Fruit fly (Drosophila melanogaster) whole organism, embryonic: Measurements from ENCODE around the gene ry.
A peak's percentile ranks its signal among the peaks of the same experiment; 100 is the strongest.

ENCODE experiments used
- Bdp1 ChIP-seq: fragments of 200-800 bp; sonication (Bioruptor generic); optimal IDR thresholded peaks from 3 replicates; lab custom pipeline; 2016; ENCODE audit warnings: missing biosample characterization, missing genetic modification characterization
- CG10147 ChIP-seq: fragments of 200-800 bp; sonication (Bioruptor generic); optimal IDR thresholded peaks from 2 replicates; lab custom pipeline; 2019; ENCODE audit warnings: missing biosample characterization, mild to moderate bottlenecking, missing genetic modification characterization, moderate library complexity
- CG10431 ChIP-seq: fragments of 200-800 bp; sonication (Bioruptor generic); optimal IDR thresholded peaks from 3 replicates; lab custom pipeline; 2018; ENCODE audit warnings: missing biosample characterization, mild to moderate bottlenecking, missing genetic modification characterization
- CG10565 ChIP-seq: fragments of 200-800 bp; sonication (Bioruptor generic); optimal IDR thresholded peaks from 3 replicates; lab custom pipeline; 2016; ENCODE audit warnings: missing biosample characterization, mild to moderate bottlenecking, missing genetic modification characterization
- CG1233 ChIP-seq: fragments of 200-800 bp; sonication (Bioruptor generic); optimal IDR thresholded peaks from 4 replicates; lab custom pipeline; 2018; ENCODE audit warnings: missing biosample characterization, mild to moderate bottlenecking, missing genetic modification characterization
- CG12769 ChIP-seq: fragments of 200-800 bp; sonication (Bioruptor generic); optimal IDR thresholded peaks from 2 replicates; lab custom pipeline; 2019; ENCODE audit warnings: missing biosample characterization, mild to moderate bottlenecking, missing genetic modification characterization, moderate library complexity
- CG15073 ChIP-seq: fragments of 200-800 bp; sonication (Bioruptor generic); optimal IDR thresholded peaks from 2 replicates; lab custom pipeline; 2016; ENCODE audit warnings: missing biosample characterization, missing genetic modification characterization
- CG15696 ChIP-seq: fragments of 200-800 bp; sonication (Bioruptor generic); optimal IDR thresholded peaks from 2 replicates; lab custom pipeline; 2019; ENCODE audit warnings: missing biosample characterization, mild to moderate bottlenecking, missing genetic modification characterization, moderate library complexity
- CG1603 ChIP-seq: fragments of 200-800 bp; sonication (Bioruptor generic); optimal IDR thresholded peaks from 2 replicates; lab custom pipeline; 2019; ENCODE audit warnings: missing biosample characterization, mild to moderate bottlenecking, missing genetic modification characterization, moderate library complexity
- CG2120 ChIP-seq: fragments of 200-800 bp; sonication (Bioruptor generic); optimal IDR thresholded peaks from 3 replicates; lab custom pipeline; 2016; ENCODE audit warnings: missing biosample characterization, missing genetic modification characterization
- CG30403 ChIP-seq: fragments of 200-800 bp; sonication (Bioruptor generic); optimal IDR thresholded peaks from 3 replicates; lab custom pipeline; 2016; ENCODE audit warnings: missing biosample characterization, missing genetic modification characterization
- CG3065 ChIP-seq: fragments of 200-800 bp; sonication (Bioruptor generic); optimal IDR thresholded peaks from 2 replicates; lab custom pipeline; 2016; ENCODE audit warnings: missing biosample characterization, missing genetic modification characterization
- CG4854 ChIP-seq: fragments of 200-800 bp; sonication (Bioruptor generic); optimal IDR thresholded peaks from 2 replicates; lab custom pipeline; 2016; ENCODE audit warnings: missing biosample characterization, missing genetic modification characterization, inconsistent platforms
- CG6254 ChIP-seq: fragments of 200-800 bp; sonication (Bioruptor generic); optimal IDR thresholded peaks from 3 replicates; lab custom pipeline; 2017; ENCODE audit warnings: mild to moderate bottlenecking, missing biosample characterization, missing genetic modification reagents, missing genetic modification characterization
- CG6272 ChIP-seq: fragments of 200-800 bp; sonication (Bioruptor generic); IDR thresholded peaks from 2 replicates; pipeline ENCODE4 v1.3.6; 2022; ENCODE audit warnings: missing biosample characterization, missing genetic modification characterization
- CG8924 ChIP-seq: fragments of 200-800 bp; optimal IDR thresholded peaks from 3 replicates; lab custom pipeline; 2019; ENCODE audit warnings: missing biosample characterization, mild to moderate bottlenecking, missing genetic modification characterization, moderate library complexity
- CrebB ChIP-seq: fragments of 200-800 bp; sonication (Bioruptor generic); optimal IDR thresholded peaks from 3 replicates; lab custom pipeline; 2018; ENCODE audit warnings: missing biosample characterization, mild to moderate bottlenecking, missing genetic modification characterization
- Hand ChIP-seq: fragments of 200-800 bp; sonication (Bioruptor generic); optimal IDR thresholded peaks from 2 replicates; lab custom pipeline; 2017; ENCODE audit warnings: mild to moderate bottlenecking, missing biosample characterization, missing genetic modification reagents, missing genetic modification characterization
- Hmx ChIP-seq: fragments of 200-800 bp; sonication (Bioruptor generic); optimal IDR thresholded peaks from 2 replicates; lab custom pipeline; 2016; ENCODE audit warnings: missing biosample characterization, missing genetic modification characterization
- Nf-YC ChIP-seq: fragments of 200-800 bp; optimal IDR thresholded peaks from 3 replicates; lab custom pipeline; 2019; ENCODE audit warnings: missing biosample characterization, mild to moderate bottlenecking, missing genetic modification characterization, moderate library complexity
- Xrp1 ChIP-seq: fragments of 200-800 bp; sonication (Bioruptor generic); IDR thresholded peaks from 2 replicates; pipeline ENCODE4 v1.3.6; 2022; ENCODE audit warnings: missing biosample characterization, missing genetic modification characterization
- ab ChIP-seq: fragments of 200-800 bp; sonication (Bioruptor generic); optimal IDR thresholded peaks from 2 replicates; lab custom pipeline; 2016; ENCODE audit warnings: missing biosample characterization, missing genetic modification characterization
- ap ChIP-seq: fragments of 200-800 bp; sonication (Bioruptor generic); IDR thresholded peaks from 2 replicates; pipeline ENCODE4 v1.3.6; 2022; ENCODE audit warnings: missing biosample characterization, missing genetic modification characterization
- az2 ChIP-seq: fragments of 200-800 bp; sonication (Bioruptor generic); optimal IDR thresholded peaks from 3 replicates; lab custom pipeline; 2016; ENCODE audit warnings: missing biosample characterization, missing genetic modification characterization
- ci ChIP-seq: fragments of 200-800 bp; sonication (Bioruptor generic); IDR thresholded peaks from 3 replicates; pipeline ENCODE4 v1.3.6; 2022; ENCODE audit warnings: missing biosample characterization, missing genetic modification characterization
- crol ChIP-seq: fragments of 200-800 bp; sonication (Bioruptor generic); IDR thresholded peaks from 2 replicates; pipeline ENCODE4 v1.3.6; 2022; ENCODE audit warnings: missing biosample characterization, missing genetic modification characterization
- da ChIP-seq: fragments of 200-800 bp; sonication (Bioruptor generic); optimal IDR thresholded peaks from 2 replicates; lab custom pipeline; 2016; ENCODE audit warnings: missing biosample characterization, missing genetic modification characterization
- dati ChIP-seq: fragments of 200-800 bp; sonication (Bioruptor generic); IDR thresholded peaks from 2 replicates; pipeline ENCODE4 v1.3.6; 2022; ENCODE audit warnings: missing biosample characterization, missing genetic modification characterization
- fd3F ChIP-seq: fragments of 200-800 bp; sonication (Bioruptor generic); optimal IDR thresholded peaks from 2 replicates; lab custom pipeline; 2018; ENCODE audit warnings: missing biosample characterization, mild to moderate bottlenecking, missing genetic modification characterization, moderate library complexity
- gce ChIP-seq: fragments of 200-800 bp; sonication (Bioruptor generic); IDR thresholded peaks from 3 replicates; pipeline ENCODE4 v1.3.6; 2022; ENCODE audit warnings: missing biosample characterization, missing genetic modification characterization
- grn ChIP-seq: fragments of 200-800 bp; sonication (Bioruptor generic); optimal IDR thresholded peaks from 3 replicates; lab custom pipeline; 2017; ENCODE audit warnings: missing biosample characterization, missing genetic modification characterization
- hkb ChIP-seq, 2 experiments: fragments of 200-800 bp in 1 of 2; fragments of >200 bp in 1 of 2; sonication (Bioruptor generic) in 1 of 2; IDR thresholded peaks in 1 of 2; optimal IDR thresholded peaks in 1 of 2; 2 replicates each; pipeline versions ENCODE4 v1.3.6 to Lab custom; 2017 to 2022; ENCODE audit warnings: missing biosample characterization in 1 of 2, missing genetic modification characterization in 1 of 2
- klu ChIP-seq: fragments of 200-800 bp; sonication (Bioruptor generic); IDR thresholded peaks from 2 replicates; pipeline ENCODE4 v1.3.6; 2022; ENCODE audit warnings: missing biosample characterization, missing genetic modification characterization
- kni ChIP-seq: fragments of 200-800 bp; sonication (Bioruptor generic); optimal IDR thresholded peaks from 3 replicates; lab custom pipeline; 2017; ENCODE audit warnings: mild to moderate bottlenecking, missing biosample characterization, missing genetic modification reagents, missing genetic modification characterization
- lilli ChIP-seq: fragments of 200-800 bp; sonication (Bioruptor generic); optimal IDR thresholded peaks from 3 replicates; lab custom pipeline; 2016; ENCODE audit warnings: missing biosample characterization, missing genetic modification characterization
- lov ChIP-seq, 2 experiments: fragments of 200-800 bp in 1 of 2; fragments of >200 bp in 1 of 2; sonication (Bioruptor generic) in 1 of 2; IDR thresholded peaks in 1 of 2; optimal IDR thresholded peaks in 1 of 2; 2 replicates in 1 of 2; 3 replicates in 1 of 2; pipeline versions ENCODE4 v1.3.6 to Lab custom; 2017 to 2022; ENCODE audit warnings: missing biosample characterization in 1 of 2, missing genetic modification characterization in 1 of 2
- nerfin-2 ChIP-seq: fragments of 200-800 bp; sonication (Bioruptor generic); IDR thresholded peaks from 2 replicates; pipeline ENCODE4 v1.3.6; 2022; ENCODE audit warnings: missing biosample characterization, missing genetic modification characterization; ENCODE audit not compliant: partially characterized antibody
- nmo ChIP-seq: fragments of 200-800 bp; sonication (Bioruptor generic); optimal IDR thresholded peaks from 2 replicates; lab custom pipeline; 2018; ENCODE audit warnings: missing biosample characterization, mild to moderate bottlenecking, missing genetic modification characterization, moderate library complexity
- oc ChIP-seq: fragments of 200-800 bp; sonication (Bioruptor generic); optimal IDR thresholded peaks from 2 replicates; lab custom pipeline; 2018; ENCODE audit warnings: missing biosample characterization, mild to moderate bottlenecking, missing genetic modification characterization, moderate library complexity
- pum ChIP-seq: fragments of 200-800 bp; sonication (Bioruptor generic); optimal IDR thresholded peaks from 2 replicates; lab custom pipeline; 2016; ENCODE audit warnings: missing biosample characterization, missing genetic modification characterization
- row ChIP-seq: fragments of 200-800 bp; sonication (Bioruptor generic); IDR thresholded peaks from 3 replicates; pipeline ENCODE4 v1.3.6; 2022; ENCODE audit warnings: missing biosample characterization, missing genetic modification characterization
- shn ChIP-seq: fragments of 200-800 bp; sonication (Bioruptor generic); optimal IDR thresholded peaks from 3 replicates; lab custom pipeline; 2016; ENCODE audit warnings: missing biosample characterization, missing genetic modification characterization
- sna ChIP-seq: fragments of 200-800 bp; sonication (Bioruptor generic); IDR thresholded peaks from 2 replicates; pipeline ENCODE4 v1.3.6; 2022; ENCODE audit warnings: missing biosample characterization, missing genetic modification characterization; ENCODE audit not compliant: partially characterized antibody
- trem ChIP-seq: fragments of 200-800 bp; optimal IDR thresholded peaks from 3 replicates; lab custom pipeline; 2019; ENCODE audit warnings: missing biosample characterization, mild to moderate bottlenecking, missing genetic modification characterization, moderate library complexity
- usp ChIP-seq: fragments of >200 bp; optimal IDR thresholded peaks from 2 replicates; lab custom pipeline; 2017; ENCODE audit warnings: missing biosample characterization, missing genetic modification characterization
- vvl ChIP-seq: fragments of 200-800 bp; sonication (Bioruptor generic); IDR thresholded peaks from 2 replicates; pipeline ENCODE4 v1.3.6; 2022; ENCODE audit warnings: missing biosample characterization, missing genetic modification characterization
- z ChIP-seq: fragments of 200-800 bp; sonication (Bioruptor generic); IDR thresholded peaks from 3 replicates; pipeline ENCODE4 v1.3.6; 2022; ENCODE audit warnings: missing biosample characterization, missing genetic modification characterization
- zen2 ChIP-seq: fragments of 200-800 bp; sonication (Bioruptor generic); IDR thresholded peaks from 3 replicates; pipeline ENCODE4 v1.3.6; 2022; ENCODE audit warnings: missing biosample characterization, missing genetic modification characterization; ENCODE audit not compliant: partially characterized antibody
- zfh1 ChIP-seq: fragments of 200-800 bp; sonication (Bioruptor generic); IDR thresholded peaks from 3 replicates; pipeline ENCODE4 v1.3.6; 2022; ENCODE audit warnings: missing biosample characterization, missing genetic modification characterization
- zfh2 ChIP-seq: fragments of 200-800 bp; sonication (Bioruptor generic); optimal IDR thresholded peaks from 2 replicates; lab custom pipeline; 2016; ENCODE audit warnings: missing biosample characterization, missing genetic modification characterization

Gene ry

DNA sequence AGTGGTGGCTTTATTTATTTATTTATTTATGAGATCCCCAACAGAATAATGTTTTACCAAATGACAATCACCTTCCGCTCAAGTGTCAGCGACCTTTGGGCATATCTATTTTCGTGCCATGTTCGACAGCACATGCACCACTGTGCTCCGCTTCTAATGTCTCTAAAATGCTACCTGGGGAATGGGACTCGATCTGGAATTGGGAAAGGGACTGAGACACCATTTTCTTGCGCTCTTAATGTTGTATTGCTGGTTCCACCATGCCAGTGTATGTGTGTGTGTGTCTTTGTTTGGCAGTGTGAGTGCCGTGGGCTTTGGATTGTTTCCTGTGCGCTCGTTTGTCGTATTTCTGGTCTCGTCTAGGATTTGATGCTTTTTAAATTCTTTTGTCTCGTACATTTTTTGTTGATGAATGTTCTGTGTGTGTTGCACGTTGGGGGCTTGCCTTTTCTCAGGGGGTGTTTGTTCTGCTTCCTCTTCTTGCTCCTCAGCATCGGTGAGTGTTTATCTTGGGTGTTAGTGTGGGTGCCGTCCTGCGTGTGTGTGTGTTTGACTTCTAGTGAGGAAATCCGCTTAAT lies 32.9 kb downstream of the ry start (continued):
- TF ChIP-seq lilli (no peak), dati (GFP tag; lab: Robert Waterston, UW) (no peak), CG3065 (GFP tag; lab: Kevin White, UChicago) (no peak), CG10565 (GFP tag; lab: Kevin White, UChicago) (no peak), nerfin-2 (GFP tag; lab: Robert Waterston, UW) (no peak), ci (GFP tag; lab: Robert Waterston, UW) (peak; percentile 24; the same call in 1 of the 3 replicates), CG6254 (GFP tag; lab: Kevin White, UChicago) (no peak), CG12769 (tag; lab: Kevin White, UChicago) (no peak), trem (tag; lab: Kevin White, UChicago) (no peak), CG15073 (GFP tag; lab: Kevin White, UChicago) (no peak), shn (no peak), crol (GFP tag; lab: Robert Waterston, UW) (peak; percentile 37; the same call in 1 of the 2 replicates), klu (GFP tag; lab: Robert Waterston, UW) (no peak), CG30403 (no peak), az2 (GFP tag; lab: Kevin White, UChicago) (no peak), pum (GFP tag; lab: Kevin White, UChicago) (no peak), grn (GFP tag; lab: Kevin White, UChicago) (no peak), CG4854 (no peak), CG8924 (tag; lab: Kevin White, UChicago) (no peak), vvl (GFP tag; lab: Robert Waterston, UW) (no peak), ap (no peak), oc (tag; lab: Kevin White, UChicago) (peak; percentile 43), Nf-YC (peak; percentile 92), CG10431 (GFP tag; lab: Kevin White, UChicago) (no peak), sna (GFP tag; lab: Robert Waterston, UW) (no peak), ab (no peak), nmo (GFP tag; lab: Kevin White, UChicago) (no peak), zen2 (GFP tag; lab: Robert Waterston, UW) (no peak), kni (GFP tag; lab: Kevin White, UChicago) (peak; percentile 77), lov (optimal IDR thresholded peaks at IDR 0.05; lab: Kevin White, UChicago) (no peak), lov (GFP tag; IDR thresholded peaks at IDR 0.05; lab: Robert Waterston, UW) (no peak)

DNA sequence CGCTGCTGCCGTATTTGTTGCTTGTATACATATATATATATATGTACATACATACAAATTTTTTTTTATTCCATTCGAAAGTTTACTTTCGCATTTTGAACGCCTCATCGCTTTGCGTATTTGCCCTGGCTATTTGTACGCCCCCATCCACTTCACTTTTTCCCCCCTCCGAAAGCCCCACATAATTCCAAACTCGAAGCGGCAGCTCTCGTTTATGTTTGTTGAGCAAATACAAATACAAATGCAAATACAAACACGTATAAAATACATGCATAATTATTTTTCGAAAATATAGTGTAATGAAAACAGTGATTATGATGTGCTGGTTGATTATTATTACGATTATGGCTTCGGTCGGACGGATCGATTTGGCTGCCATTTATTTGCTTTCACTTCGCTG lies 35.7 kb downstream of the ry start:
- TF ChIP-seq fd3F, result peak; percentile 77
- no peak for TF ChIP-seq usp
- TF ChIP-seq Bdp1 (GFP tag; lab: Kevin White, UChicago), result peak; percentile 72
- peak; percentile 83 for TF ChIP-seq Xrp1 (GFP tag; lab: Robert Waterston, UW)
- TF ChIP-seq Hand (GFP tag; lab: Kevin White, UChicago), result no peak
- TF ChIP-seq CG3065 (GFP tag; lab: Kevin White, UChicago), result peak; percentile 73
- no peak for TF ChIP-seq zfh2 (GFP tag; lab: Kevin White, UChicago)
- peak; percentile 96 for TF ChIP-seq CG1603 (tag; lab: Kevin White, UChicago)
- TF ChIP-seq ap, result no peak
- peak; percentile 84 for TF ChIP-seq CrebB (tag; lab: Kevin White, UChicago)
- peak; percentile 80 for TF ChIP-seq zfh1 (GFP tag; lab: Robert Waterston, UW)
- no peak for TF ChIP-seq Hmx (GFP tag; lab: Kevin White, UChicago)
- no peak for TF ChIP-seq CG6272 (GFP tag; lab: Robert Waterston, UW)
- TF ChIP-seq CG10147, result peak; percentile 72
- TF ChIP-seq hkb (optimal IDR thresholded peaks at IDR 0.05; lab: Kevin White, UChicago), result no peak
- peak; percentile 90 for TF ChIP-seq hkb (GFP tag; IDR thresholded peaks at IDR 0.05; lab: Robert Waterston, UW)
- no peak for TF ChIP-seq row (GFP tag; lab: Robert Waterston, UW)
- peak; percentile 28 for TF ChIP-seq da
- peak; percentile 97 for TF ChIP-seq CG15696 (tag; lab: Kevin White, UChicago)
- peak; percentile 24 for TF ChIP-seq CG2120 (GFP tag; lab: Kevin White, UChicago)
- TF ChIP-seq CG1233 (GFP tag; lab: Kevin White, UChicago), result peak; percentile 97
- 0 out of 3 replicates have a peak, but pooled peaks have one; percentile 51 for TF ChIP-seq z (GFP tag; lab: Robert Waterston, UW)
- TF ChIP-seq gce (GFP tag; lab: Robert Waterston, UW), result peak; percentile 87
